Fruit fly (Drosophila melanogaster) S2 (cell line): ENCODE results near the gene CG2187.

ENCODE experiments used
- CG8478 ChIP-seq: fragments of >200 bp; optimal IDR thresholded peaks from 2 replicates; lab custom pipeline; 2018
- CTCF ChIP-seq, 2 experiments: fragments of >200 bp; optimal IDR thresholded peaks; 2 replicates each; lab custom pipeline; 2018

dm6 chr3R:31754605-31755004 is 3.8 kb downstream of the CG2187 start, which contains the start of gene salt:
- TF ChIP-seq CG8478 (lab: Kevin White, UChicago) (no peak), CTCF (optimal IDR thresholded peaks at IDR 0.05; lab: Kevin White, UChicago) (no peak)
